Worm (Caenorhabditis elegans) whole organism, L1 larva: Measurements from ENCODE around the gene F52E1.3.

Experiments used
- ama-1 ChIP-seq: fragments of 150-350 bp; optimal IDR thresholded peaks from 2 replicates; lab custom pipeline; 2014
- ceh-82 ChIP-seq, 3 experiments: fragments of 150-350 bp in 1 of 3; sonication (generic microtip) in 2 of 3; optimal IDR thresholded peaks; 2 replicates each; lab custom pipeline; 2014 to 2017; ENCODE audit warnings: missing biosample characterization in 3 of 3, missing genetic modification characterization in 3 of 3
- ces-1 ChIP-seq: fragments of 150-350 bp; optimal IDR thresholded peaks from 2 replicates; lab custom pipeline; 2014; ENCODE audit warnings: missing biosample characterization, missing genetic modification reagents, missing genetic modification characterization
- egl-27 ChIP-seq, 2 experiments: fragments of 150-350 bp in 1 of 2; sonication (generic microtip); optimal IDR thresholded peaks; 3 replicates each; lab custom pipeline; 2017 to 2018; ENCODE audit warnings: missing biosample characterization in 2 of 2, missing genetic modification characterization in 2 of 2, missing genetic modification reagents in 2 of 2
- lin-15B ChIP-seq: fragments of 150-350 bp; sonication (generic microtip); optimal IDR thresholded peaks from 3 replicates; lab custom pipeline; 2014; ENCODE audit warnings: missing biosample characterization, missing genetic modification characterization
- lin-39 ChIP-seq: fragments of 150-350 bp; optimal IDR thresholded peaks from 2 replicates; lab custom pipeline; 2014; ENCODE audit warnings: missing biosample characterization, missing genetic modification reagents, missing genetic modification characterization
- lsy-2 ChIP-seq, 2 experiments: fragments of 150-350 bp; optimal IDR thresholded peaks; 2 replicates each; lab custom pipeline; 2014; ENCODE audit warnings: missing biosample characterization in 2 of 2, missing genetic modification characterization in 2 of 2
- mef-2 ChIP-seq: fragments of 150-350 bp; optimal IDR thresholded peaks from 2 replicates; lab custom pipeline; 2014; ENCODE audit warnings: missing biosample characterization, missing genetic modification characterization
- nhr-20 ChIP-seq: sonication (generic microtip); optimal IDR thresholded peaks from 2 replicates; lab custom pipeline; 2016; ENCODE audit warnings: mild to moderate bottlenecking, missing genetic modification characterization, missing compliant biosample characterization
- nhr-237 ChIP-seq: fragments of 150-350 bp; optimal IDR thresholded peaks from 2 replicates; lab custom pipeline; 2014; ENCODE audit warnings: missing biosample characterization, missing genetic modification characterization
- nhr-71 ChIP-seq: sonication (generic microtip); optimal IDR thresholded peaks from 2 replicates; lab custom pipeline; 2016; ENCODE audit warnings: mild to moderate bottlenecking, missing genetic modification characterization, moderate library complexity, missing compliant biosample characterization
- snu-23 ChIP-seq: sonication (generic microtip); optimal IDR thresholded peaks from 2 replicates; lab custom pipeline; 2016; ENCODE audit warnings: missing genetic modification characterization, missing compliant biosample characterization
- unc-130 ChIP-seq: fragments of 150-350 bp; optimal IDR thresholded peaks from 2 replicates; lab custom pipeline; 2017; ENCODE audit warnings: missing biosample characterization, missing genetic modification characterization, inconsistent platforms
- ztf-11 ChIP-seq, 2 experiments: sonication (generic microtip); optimal IDR thresholded peaks; 2 replicates each; lab custom pipeline; 2016 to 2017; ENCODE audit warnings: missing genetic modification characterization in 2 of 2, missing biosample characterization in 1 of 2, missing compliant biosample characterization in 1 of 2

DNA sequence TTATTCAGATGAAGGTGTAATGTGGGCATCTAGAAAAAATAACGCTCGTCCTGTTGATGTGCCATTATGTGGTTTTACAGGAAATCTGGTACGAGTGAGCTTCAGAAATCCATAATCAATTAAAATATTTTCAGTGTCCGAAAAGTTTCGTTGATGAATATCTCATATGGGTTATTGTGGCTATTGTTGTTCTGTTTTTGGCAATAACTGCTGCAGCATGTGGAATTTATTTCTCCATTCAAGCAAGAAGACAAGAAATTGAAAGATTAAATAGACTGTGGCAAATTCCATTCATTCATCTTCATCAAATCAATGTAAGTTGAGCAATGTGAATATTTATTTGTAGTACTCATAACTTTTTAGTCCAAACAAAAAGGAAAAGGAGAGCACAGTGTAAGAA, 5.3 kb upstream of the F52E1.3 start:
- TF ChIP-seq nhr-71 (tag; lab: Kevin White, UChicago) (no peak), ama-1 (lab: Kevin White, UChicago) (no peak), nhr-237 (tag; lab: Kevin White, UChicago) (no peak), snu-23 (GFP tag; lab: Kevin White, UChicago) (no peak), mef-2 (tag; lab: Kevin White, UChicago) (no peak), egl-27 (tag; optimal IDR thresholded peaks at IDR 0.05; lab: Kevin White, UChicago) (no peak), lin-15B (tag; lab: Kevin White, UChicago) (no peak), ztf-11 (tag; optimal IDR thresholded peaks at IDR 0.05; lab: Kevin White, UChicago) (no peak), ces-1 (GFP tag; lab: Kevin White, UChicago) (no peak), unc-130 (tag; lab: Kevin White, UChicago) (no peak), nhr-20 (tag; lab: Kevin White, UChicago) (no peak), lsy-2 (tag; optimal IDR thresholded peaks at IDR 0.05; lab: Kevin White, UChicago) (no peak), lin-39 (tag; lab: Kevin White, UChicago) (no peak), ceh-82 (tag; optimal IDR thresholded peaks at IDR 0.05; lab: Kevin White, UChicago) (no peak)
